Worm (Caenorhabditis elegans): ENCODE data around the gene cup-4.

The cup-4 gene

DNA sequence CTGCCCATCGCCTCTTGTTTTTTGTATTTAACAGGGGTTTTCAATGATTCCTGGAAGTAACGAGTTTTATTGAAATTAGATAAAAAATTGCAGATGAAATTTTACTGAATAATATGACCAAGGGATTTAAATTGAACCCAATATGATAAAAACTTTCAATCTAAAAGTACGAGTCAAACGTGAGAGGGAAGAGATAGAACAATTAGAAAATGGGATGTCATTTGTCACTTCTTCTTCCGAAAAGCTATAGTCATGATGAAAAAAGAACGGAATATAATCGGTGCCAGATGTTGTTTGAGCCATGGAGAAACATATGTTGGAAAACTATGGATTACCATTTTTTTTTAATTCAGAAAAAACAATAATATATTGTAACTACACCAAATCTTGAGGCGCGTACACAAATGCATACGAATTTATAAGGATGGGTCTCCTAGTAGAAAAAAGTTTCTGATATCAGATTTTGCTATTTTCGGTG, 12.6 kb downstream of the cup-4 start, which contains the start of gene sup-18:
sup-18 (minus strand) TSS at position 51 of the 478 bp plus-strand sequence.
- TF ChIP-seq attf-3 (GFP tag; conservative IDR thresholded peaks at IDR 0.05) = no peak
- no peak for TF ChIP-seq gei-17 (GFP tag; optimal IDR thresholded peaks at IDR 0.05)
- TF ChIP-seq ccch-3 (GFP tag; optimal IDR thresholded peaks at IDR 0.05) = no peak
- no peak for TF ChIP-seq sdz-38 (tag; optimal IDR thresholded peaks at IDR 0.05)
- no peak for TF ChIP-seq F22D6.2 (tag; optimal IDR thresholded peaks at IDR 0.05)
- no peak for TF ChIP-seq hmg-20 (GFP tag; IDR thresholded peaks at IDR 0.05)
- TF ChIP-seq madf-10 (tag; optimal IDR thresholded peaks at IDR 0.05) = no peak
- no peak for TF ChIP-seq nhr-90 (tag; optimal IDR thresholded peaks at IDR 0.05)
- TF ChIP-seq lin-35 (GFP tag; optimal IDR thresholded peaks at IDR 0.05) = no peak
- no peak for TF ChIP-seq F10E7.11 (tag; optimal IDR thresholded peaks at IDR 0.05)
- no peak for TF ChIP-seq C17E4.6 (GFP tag; IDR thresholded peaks at IDR 0.05)
- TF ChIP-seq sea-2 (GFP tag; IDR thresholded peaks at IDR 0.05) = no peak
- no peak for TF ChIP-seq ceh-40 (GFP tag; IDR thresholded peaks at IDR 0.05)
- no peak for TF ChIP-seq D2030.7 (GFP tag; IDR thresholded peaks at IDR 0.05)

DNA sequence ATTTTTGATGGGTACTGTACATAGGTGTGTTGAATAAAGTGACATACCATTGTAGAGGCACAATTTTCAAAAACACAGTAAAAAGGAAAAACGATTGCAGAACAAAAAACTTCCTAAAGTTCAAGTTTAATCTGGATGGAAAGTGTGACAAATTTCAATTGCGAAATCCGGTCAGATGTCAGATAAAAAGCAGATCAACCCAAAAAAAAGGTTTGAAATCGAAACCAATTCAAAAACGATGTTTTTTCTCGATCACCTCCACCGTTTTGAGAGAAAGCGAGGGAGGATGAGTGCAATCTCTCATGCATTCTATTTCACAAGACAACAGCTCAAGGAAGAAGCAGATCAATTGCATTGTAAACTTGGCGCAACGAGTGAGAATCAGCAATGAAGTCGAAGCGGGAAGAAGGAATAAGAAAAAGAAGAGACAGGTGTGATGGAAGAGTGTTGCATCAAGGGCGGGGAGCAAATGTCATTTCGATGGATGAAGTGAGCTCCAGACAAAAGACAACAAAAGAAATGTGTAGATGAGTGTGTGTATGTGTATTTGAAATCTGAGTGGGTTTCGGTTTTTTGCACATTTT, 13.9 kb downstream of the cup-4 start:
- no peak for TF ChIP-seq cebp-1 (GFP tag; IDR thresholded peaks at IDR 0.05)
- TF ChIP-seq cebp-1 (tag; optimal IDR thresholded peaks at IDR 0.05) = peak; percentile 68
- no peak for TF ChIP-seq unc-62 (GFP tag; optimal IDR thresholded peaks at IDR 0.05)

DNA sequence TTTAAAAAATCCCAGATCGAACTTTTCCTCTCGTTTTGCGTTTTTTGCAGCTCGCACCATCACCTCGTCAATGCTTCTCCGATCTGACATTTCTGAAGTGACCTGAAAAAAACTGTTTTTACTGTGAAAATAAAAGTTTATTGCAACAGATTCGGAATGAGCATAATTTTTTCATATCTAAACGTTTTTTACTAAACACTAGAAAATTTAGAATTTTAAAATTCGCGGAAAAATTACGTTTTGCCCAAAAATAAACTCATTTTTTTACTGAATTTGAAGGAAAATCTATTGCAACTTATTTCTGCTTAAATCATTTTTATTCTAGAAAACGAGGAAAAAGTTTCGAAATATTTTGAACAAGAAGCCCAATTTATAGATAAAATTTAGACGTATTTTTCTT, 16.6 kb downstream of the cup-4 start, which contains the start of gene ZK688.9:
ZK688.9 (minus strand) TSS at position 101 of the 400 bp plus-strand sequence.
- TF ChIP-seq ztf-18 (tag; optimal IDR thresholded peaks at IDR 0.05) (no peak), ama-1 (optimal IDR thresholded peaks at IDR 0.05) (no peak), ama-1 (GFP tag; optimal IDR thresholded peaks at IDR 0.05) (no peak), egl-18 (GFP tag; IDR thresholded peaks at IDR 0.05) (no peak), attf-6 (GFP tag; IDR thresholded peaks at IDR 0.05) (no peak), D2030.7 (GFP tag; IDR thresholded peaks at IDR 0.05) (no peak), B0261.1 (tag; optimal IDR thresholded peaks at IDR 0.05) (no peak), ceh-100 (GFP tag; IDR thresholded peaks at IDR 0.05) (no peak)

DNA sequence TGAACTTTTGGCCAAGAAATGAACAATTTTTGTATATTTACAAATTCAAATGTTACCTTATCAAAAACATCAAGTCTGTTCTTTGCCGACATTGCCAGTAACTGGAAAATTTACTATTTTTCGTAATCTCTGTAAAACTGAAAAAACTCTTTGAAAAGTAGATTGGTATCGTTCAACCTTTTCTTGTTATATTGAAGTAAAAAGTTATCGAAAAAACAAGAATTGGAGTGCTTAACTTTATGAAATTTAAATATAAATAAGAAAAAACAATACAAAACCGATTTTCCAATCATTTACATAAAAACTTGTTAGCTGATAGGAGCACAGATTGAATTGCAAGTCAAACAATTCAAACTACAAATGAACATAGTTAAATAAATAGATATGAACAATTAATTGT, 18.6 kb downstream of the cup-4 start, which contains the start of gene ZK688.11:
ZK688.11 (minus strand) TSS at position 101 of the 400 bp plus-strand sequence.
- TF ChIP-seq madf-10 (tag; optimal IDR thresholded peaks at IDR 0.05) (no peak), dpl-1 (GFP tag; optimal IDR thresholded peaks at IDR 0.05) (no peak), C17E4.6 (GFP tag; IDR thresholded peaks at IDR 0.05) (no peak), attf-6 (GFP tag; IDR thresholded peaks at IDR 0.05) (no peak), B0261.1 (tag; optimal IDR thresholded peaks at IDR 0.05) (no peak), hlh-12 (tag; optimal IDR thresholded peaks at IDR 0.05) (no peak), tbx-9 (tag; optimal IDR thresholded peaks at IDR 0.05; ENCODE audit: borderline replicate concordance) (no peak), nfya-1 (tag; optimal IDR thresholded peaks at IDR 0.05; ENCODE audit: borderline replicate concordance, insufficient read depth) (no peak), F37B4.10 (GFP tag; IDR thresholded peaks at IDR 0.05) (no peak), K11D2.4 (GFP tag; IDR thresholded peaks at IDR 0.05) (no peak), C06A6.2 (GFP tag; conservative IDR thresholded peaks at IDR 0.05) (no peak)

DNA sequence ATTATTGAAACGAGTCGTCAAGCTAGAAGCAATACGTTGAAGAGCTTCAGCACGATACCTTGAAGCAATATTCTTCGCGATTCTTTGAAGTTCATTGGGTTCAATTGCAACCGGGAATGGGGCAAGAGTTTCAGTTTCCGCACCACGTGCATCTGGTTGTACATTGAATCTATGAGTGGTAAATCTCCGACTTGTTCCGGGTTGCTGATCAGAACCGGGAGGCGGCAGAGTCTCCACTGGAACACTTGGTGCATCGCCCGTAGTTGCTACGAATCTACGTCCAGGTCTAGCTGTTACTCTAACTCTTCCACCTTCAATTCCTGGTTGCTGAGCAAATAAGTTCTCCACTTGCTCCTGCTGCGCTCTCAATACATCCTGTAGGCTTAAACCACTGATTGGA, 22.7 kb downstream of the cup-4 start:
- no peak for TF ChIP-seq rpc-1 (optimal IDR thresholded peaks at IDR 0.05)
- TF ChIP-seq rpc-1 (tag; optimal IDR thresholded peaks at IDR 0.05) = no peak
- TF ChIP-seq rcor-1 (GFP tag; IDR thresholded peaks at IDR 0.05) = no peak
- TF ChIP-seq ztf-26 (tag; optimal IDR thresholded peaks at IDR 0.05) = no peak
- no peak for TF ChIP-seq rec-8 (tag; optimal IDR thresholded peaks at IDR 0.05)
